Worm (Caenorhabditis elegans): ENCODE results near the gene nspd-5.

nspd-5 gene

ce11 chrII:4876091-4876490 is 15.9 kb upstream of the nspd-5 start, which contains the start of gene F11G11.13:
Gene F11G11.13, minus strand, starts transcription at chrII:4876179.
- no peak for TF ChIP-seq ceh-43 (GFP tag; optimal IDR thresholded peaks at IDR 0.05)
- TF ChIP-seq elt-3 (tag; optimal IDR thresholded peaks at IDR 0.05): no peak
- no peak for TF ChIP-seq nhr-12 (tag; optimal IDR thresholded peaks at IDR 0.05)
- TF ChIP-seq ztf-11 (tag; optimal IDR thresholded peaks at IDR 0.05): no peak
- TF ChIP-seq bed-3 (GFP tag; optimal IDR thresholded peaks at IDR 0.05): no peak
- no peak for TF ChIP-seq mls-2 (tag; optimal IDR thresholded peaks at IDR 0.05)
- TF ChIP-seq mep-1 (tag; optimal IDR thresholded peaks at IDR 0.05): no peak
- no peak for TF ChIP-seq nhr-2 (tag; optimal IDR thresholded peaks at IDR 0.05)
- no peak for TF ChIP-seq blmp-1 (tag; optimal IDR thresholded peaks at IDR 0.05)
- TF ChIP-seq zip-8 (tag; optimal IDR thresholded peaks at IDR 0.05): no peak
- TF ChIP-seq sptf-1 (tag; optimal IDR thresholded peaks at IDR 0.05): no peak
- no peak for TF ChIP-seq pha-4 (tag; optimal IDR thresholded peaks at IDR 0.05)
- no peak for TF ChIP-seq ham-2 (GFP tag; optimal IDR thresholded peaks at IDR 0.05)
- no peak for TF ChIP-seq lin-13 (tag; optimal IDR thresholded peaks at IDR 0.05)

- TF ChIP-seq M03D4.4 (tag; optimal IDR thresholded peaks at IDR 0.05) (no peak), mls-2 (tag; optimal IDR thresholded peaks at IDR 0.05) (no peak), drap-1 (GFP tag; optimal IDR thresholded peaks at IDR 0.05) (no peak), lsy-2 (tag; optimal IDR thresholded peaks at IDR 0.05) (no peak)
Observed at ce11 chrII:4874335-4874861, 14.2 kb upstream of the nspd-5 start, which contains the start of gene F11G11.15. Gene F11G11.15, plus strand, starts transcription at chrII:4874845.

- TF ChIP-seq ceh-39 (tag; optimal IDR thresholded peaks at IDR 0.05) (no peak), ces-1 (GFP tag; optimal IDR thresholded peaks at IDR 0.05) (no peak), sptf-1 (tag; optimal IDR thresholded peaks at IDR 0.05) (no peak), lsy-2 (tag; optimal IDR thresholded peaks at IDR 0.05) (no peak), elt-1 (tag; optimal IDR thresholded peaks at IDR 0.05; ENCODE audit: borderline replicate concordance, insufficient read depth) (no peak), ham-2 (GFP tag; optimal IDR thresholded peaks at IDR 0.05) (no peak), nhr-12 (tag; optimal IDR thresholded peaks at IDR 0.05) (no peak), blmp-1 (tag; optimal IDR thresholded peaks at IDR 0.05) (no peak), hlh-1 (tag; optimal IDR thresholded peaks at IDR 0.05) (no peak), zip-8 (tag; optimal IDR thresholded peaks at IDR 0.05) (no peak), ceh-43 (GFP tag; optimal IDR thresholded peaks at IDR 0.05) (no peak), nhr-28 (tag; optimal IDR thresholded peaks at IDR 0.05) (no peak), lin-32 (GFP tag; optimal IDR thresholded peaks at IDR 0.05) (no peak), elt-3 (tag; optimal IDR thresholded peaks at IDR 0.05) (no peak)
Observed at ce11 chrII:4873029-4873428, 12.9 kb upstream of the nspd-5 start, which contains the start of gene col-73. Gene col-73, minus strand, starts transcription at chrII:4873129.

- TF ChIP-seq snpc-4 (tag; optimal IDR thresholded peaks at IDR 0.05) (no peak), nhr-237 (tag; optimal IDR thresholded peaks at IDR 0.05) (no peak), unc-120 (tag; optimal IDR thresholded peaks at IDR 0.05; ENCODE audit: poor library complexity, severe bottlenecking) (no peak), ces-1 (GFP tag; optimal IDR thresholded peaks at IDR 0.05) (no peak), drap-1 (GFP tag; optimal IDR thresholded peaks at IDR 0.05) (no peak), bed-3 (GFP tag; optimal IDR thresholded peaks at IDR 0.05) (no peak), nhr-2 (tag; optimal IDR thresholded peaks at IDR 0.05) (no peak), sptf-1 (tag; optimal IDR thresholded peaks at IDR 0.05) (no peak), unc-62 (GFP tag; optimal IDR thresholded peaks at IDR 0.05) (no peak), ceh-83 (GFP tag; optimal IDR thresholded peaks at IDR 0.05) (no peak), ceh-39 (tag; optimal IDR thresholded peaks at IDR 0.05) (no peak)
Observed at ce11 chrII:4871834-4872233, 11.7 kb upstream of the nspd-5 start.

ce11 chrII:4870691-4871090 is 10.5 kb upstream of the nspd-5 start, which contains the start of gene col-20:
Gene col-20, minus strand, starts transcription at chrII:4870791.
- TF ChIP-seq nhr-2 (tag; optimal IDR thresholded peaks at IDR 0.05) (no peak), mls-2 (tag; optimal IDR thresholded peaks at IDR 0.05) (no peak), nhr-237 (tag; optimal IDR thresholded peaks at IDR 0.05) (no peak), blmp-1 (tag; optimal IDR thresholded peaks at IDR 0.05) (no peak), nhr-28 (tag; optimal IDR thresholded peaks at IDR 0.05) (no peak), mep-1 (tag; optimal IDR thresholded peaks at IDR 0.05) (no peak)

- no peak for TF ChIP-seq snpc-4 (tag; optimal IDR thresholded peaks at IDR 0.05)
- TF ChIP-seq tbx-8 (GFP tag; optimal IDR thresholded peaks at IDR 0.05): no peak
- no peak for TF ChIP-seq drap-1 (GFP tag; optimal IDR thresholded peaks at IDR 0.05)
- no peak for TF ChIP-seq mep-1 (tag; optimal IDR thresholded peaks at IDR 0.05)
- no peak for TF ChIP-seq elt-3 (tag; optimal IDR thresholded peaks at IDR 0.05)
- no peak for TF ChIP-seq ham-2 (GFP tag; optimal IDR thresholded peaks at IDR 0.05)
- no peak for TF ChIP-seq nhr-28 (tag; optimal IDR thresholded peaks at IDR 0.05)
- no peak for TF ChIP-seq mab-5 (tag; optimal IDR thresholded peaks at IDR 0.05)
- no peak for TF ChIP-seq nhr-2 (tag; optimal IDR thresholded peaks at IDR 0.05)
Observed at ce11 chrII:4869793-4870343, 9.7 kb upstream of the nspd-5 start.
